Worm (Caenorhabditis elegans): ENCODE data around the gene cdc-48.2.

Gene cdc-48.2

ce11 chrII:8178614-8179013 lies 40.3 kb downstream of the cdc-48.2 start:
- TF ChIP-seq ceh-82 (tag; optimal IDR thresholded peaks at IDR 0.05) (no peak), unc-130 (tag; optimal IDR thresholded peaks at IDR 0.05) (no peak), vab-15 (tag; optimal IDR thresholded peaks at IDR 0.05) (no peak), fkh-4 (tag; optimal IDR thresholded peaks at IDR 0.05; ENCODE audit: borderline replicate concordance) (no peak), pag-3 (tag; optimal IDR thresholded peaks at IDR 0.05; ENCODE audit: borderline replicate concordance, insufficient read depth) (no peak), elt-3 (tag; optimal IDR thresholded peaks at IDR 0.05) (no peak), C34B4.2 (tag; optimal IDR thresholded peaks at IDR 0.05) (no peak), ets-5 (GFP tag; IDR thresholded peaks at IDR 0.05) (no peak), dpl-1 (GFP tag; optimal IDR thresholded peaks at IDR 0.05) (no peak), swsn-7 (tag; optimal IDR thresholded peaks at IDR 0.05) (no peak), lin-39 (tag; optimal IDR thresholded peaks at IDR 0.05) (no peak), hpl-2 (GFP tag; optimal IDR thresholded peaks at IDR 0.05) (no peak)

ce11 chrII:8180281-8180680 lies 42.0 kb downstream of the cdc-48.2 start, which contains the start of gene T05C12.4:
Gene T05C12.4 (minus strand): TSS chrII:8180381.
- no peak for TF ChIP-seq fkh-10 (GFP tag; optimal IDR thresholded peaks at IDR 0.05)

- TF ChIP-seq ceh-88 (GFP tag; IDR thresholded peaks at IDR 0.05), result no peak
- no peak for TF ChIP-seq lin-14 (GFP tag; optimal IDR thresholded peaks at IDR 0.05)
- no peak for TF ChIP-seq dpl-1 (GFP tag; optimal IDR thresholded peaks at IDR 0.05)
- no peak for TF ChIP-seq tlp-1 (tag; optimal IDR thresholded peaks at IDR 0.05)
- TF ChIP-seq F16B12.6 (tag; optimal IDR thresholded peaks at IDR 0.05), result no peak
- no peak for TF ChIP-seq sptf-1 (tag; optimal IDR thresholded peaks at IDR 0.05)
Observed at ce11 chrII:8181437-8181836, 43.1 kb downstream of the cdc-48.2 start, which contains the start of gene dylt-3. Gene dylt-3 (plus strand): TSS chrII:8181737.

- peak; percentile 97 for TF ChIP-seq irx-1 (tag; optimal IDR thresholded peaks at IDR 0.05)
- peak; percentile 99 for TF ChIP-seq isw-1 (GFP tag; IDR thresholded peaks at IDR 0.05)
- TF ChIP-seq C04F5.9 (tag; optimal IDR thresholded peaks at IDR 0.05), result peak; percentile 100
- peak; percentile 100 for TF ChIP-seq lsy-2 (tag; optimal IDR thresholded peaks at IDR 0.05)
- TF ChIP-seq nhr-90 (tag; optimal IDR thresholded peaks at IDR 0.05; ENCODE audit: poor library complexity), result peak; percentile 98
- TF ChIP-seq nhr-19 (GFP tag; conservative IDR thresholded peaks at IDR 0.05), result peak; percentile 98
- peak; percentile 95 for TF ChIP-seq hpl-2 (GFP tag; optimal IDR thresholded peaks at IDR 0.05)
- peak; percentile 97 to 99 (median 98) for TF ChIP-seq ceh-82 (tag; optimal IDR thresholded peaks at IDR 0.05)
- TF ChIP-seq grh-1 (GFP tag; IDR thresholded peaks at IDR 0.05), result peak; percentile 98
- TF ChIP-seq lin-13 (GFP tag; optimal IDR thresholded peaks at IDR 0.05), result peak; percentile 97
- TF ChIP-seq nhr-71 (tag; optimal IDR thresholded peaks at IDR 0.05), result peak; percentile 99
- TF ChIP-seq ztf-11 (tag; optimal IDR thresholded peaks at IDR 0.05), result peak; percentile 40 to 87
- TF ChIP-seq unc-30 (tag; optimal IDR thresholded peaks at IDR 0.05), result peak; percentile 75
- peak; percentile 98 for TF ChIP-seq tbx-2 (tag; optimal IDR thresholded peaks at IDR 0.05)
- peak; percentile 38 for TF ChIP-seq pqm-1 (tag; optimal IDR thresholded peaks at IDR 0.05)
- TF ChIP-seq lir-3 (tag; optimal IDR thresholded peaks at IDR 0.05; ENCODE audit: poor library complexity), result peak; percentile 95
- peak; percentile 96 for TF ChIP-seq jun-1 (tag; optimal IDR thresholded peaks at IDR 0.05)
- peak; percentile 95 for TF ChIP-seq ztf-4 (tag; optimal IDR thresholded peaks at IDR 0.05)
- TF ChIP-seq lin-14 (GFP tag; optimal IDR thresholded peaks at IDR 0.05), result peak; percentile 98
- peak; percentile 98 for TF ChIP-seq aly-2 (tag; optimal IDR thresholded peaks at IDR 0.05)
- TF ChIP-seq snpc-4 (tag; optimal IDR thresholded peaks at IDR 0.05), result peak; percentile 91
- peak; percentile 96 to 98 for TF ChIP-seq efl-1 (optimal IDR thresholded peaks at IDR 0.05)
- peak; percentile 85 to 99 for TF ChIP-seq efl-1 (GFP tag; optimal IDR thresholded peaks at IDR 0.05 in 1 of 2)
- peak; percentile 99 for TF ChIP-seq nhr-85 (tag)
- TF ChIP-seq zip-4 (GFP tag; optimal IDR thresholded peaks at IDR 0.05), result peak; percentile 91
- peak; percentile 99 for TF ChIP-seq dsc-1 (tag; optimal IDR thresholded peaks at IDR 0.05)
- TF ChIP-seq nhr-12 (tag; optimal IDR thresholded peaks at IDR 0.05), result peak; percentile 49
- peak; percentile 90 for TF ChIP-seq ceh-63 (GFP tag; optimal IDR thresholded peaks at IDR 0.05)
- peak; percentile 53 for TF ChIP-seq pag-3 (tag; optimal IDR thresholded peaks at IDR 0.05; ENCODE audit: borderline replicate concordance, insufficient read depth)
- TF ChIP-seq mep-1 (tag; optimal IDR thresholded peaks at IDR 0.05), result peak; percentile 99
- TF ChIP-seq hlh-4 (tag; optimal IDR thresholded peaks at IDR 0.05), result peak; percentile 12
- peak; percentile 71 for TF ChIP-seq C34B4.2 (tag; optimal IDR thresholded peaks at IDR 0.05)
- TF ChIP-seq skn-1 (tag; optimal IDR thresholded peaks at IDR 0.05), result peak; percentile 97
- peak; percentile 39 for TF ChIP-seq ces-1 (GFP tag; optimal IDR thresholded peaks at IDR 0.05)
Observed at ce11 chrII:8185016-8185493, 46.8 kb downstream of the cdc-48.2 start, which contains the start of the genes mig-5 and cct-1. Gene mig-5 (minus strand): TSS chrII:8185023. Gene cct-1 (plus strand): TSS chrII:8185443.

Data from whole organism, L1 larva.